Fruit fly (Drosophila melanogaster): Measurements from ENCODE around the gene CG14855.

CG14855 gene

DNA sequence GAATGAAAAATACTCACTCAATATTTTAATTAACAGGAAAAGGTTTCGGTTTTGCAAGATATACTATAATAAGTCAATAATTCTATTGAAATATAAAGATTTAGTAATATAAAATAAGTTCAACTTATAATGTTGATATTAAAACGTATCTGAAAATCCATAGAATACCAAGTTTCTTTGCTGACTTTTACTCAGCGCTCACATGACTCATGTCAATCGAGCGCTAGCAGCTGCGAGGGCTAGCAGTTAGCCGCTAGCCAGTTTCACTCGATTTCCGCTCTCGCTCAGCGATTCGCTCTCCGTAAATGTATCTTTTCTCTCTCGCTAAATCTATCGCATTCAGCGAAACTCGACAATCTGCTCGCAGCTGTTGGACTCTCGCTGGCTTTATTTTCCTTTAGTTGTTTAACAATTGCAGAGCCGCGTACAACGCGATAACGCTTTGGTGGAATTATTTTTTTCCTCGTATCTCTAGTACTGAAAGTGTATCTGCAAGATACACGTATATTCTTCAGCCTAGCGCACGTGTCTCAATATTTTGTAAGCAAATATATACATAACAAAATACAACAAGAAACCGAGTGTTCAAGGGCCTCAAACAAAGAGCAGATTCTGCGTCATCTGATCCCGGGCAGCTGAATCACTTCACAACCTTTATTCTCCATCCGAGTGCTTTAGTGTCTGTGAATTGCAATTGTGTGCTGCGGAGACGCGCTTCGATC is 46.9 kb upstream of the CG14855 start (continued):
- TF ChIP-seq gsb (GFP tag; IDR thresholded peaks at IDR 0.05) = no peak
- peak; percentile 11 for TF ChIP-seq tup (GFP tag; optimal IDR thresholded peaks at IDR 0.05)
- TF ChIP-seq bcd (GFP tag; optimal IDR thresholded peaks at IDR 0.05) = peak; percentile 54
- TF ChIP-seq CG11093 (GFP tag; IDR thresholded peaks at IDR 0.05) = no peak
- peak; percentile 75 for TF ChIP-seq unpg (GFP tag; optimal IDR thresholded peaks at IDR 0.05)
- TF ChIP-seq hbn (GFP tag; IDR thresholded peaks at IDR 0.05; ENCODE audit: partially characterized antibody) = no peak; the same call in 1 of the 2 replicates
- TF ChIP-seq CG14014 (GFP tag; IDR thresholded peaks at IDR 0.05) = peak; percentile 64; the same call in 1 of the 2 replicates
- TF ChIP-seq CG7372 (GFP tag; IDR thresholded peaks at IDR 0.05) = no peak
- peak; percentile 67 for TF ChIP-seq ash1 (GFP tag; optimal IDR thresholded peaks at IDR 0.05)
- TF ChIP-seq ken (GFP tag; IDR thresholded peaks at IDR 0.05) = peak; percentile 32; the same call in 1 of the 3 replicates
- peak; percentile 49 for TF ChIP-seq Atf-2 (GFP tag; optimal IDR thresholded peaks at IDR 0.05)
- peak; percentile 92 for TF ChIP-seq yki (optimal IDR thresholded peaks at IDR 0.05)
- TF ChIP-seq CG12299 (tag; optimal IDR thresholded peaks at IDR 0.05) = peak; percentile 89
- TF ChIP-seq fd96Cb (tag; optimal IDR thresholded peaks at IDR 0.05) = peak; percentile 14
- TF ChIP-seq row (GFP tag; IDR thresholded peaks at IDR 0.05) = no peak; the same call in 2 of the 3 replicates
- TF ChIP-seq pb (GFP tag; optimal IDR thresholded peaks at IDR 0.05) = peak; percentile 16
- TF ChIP-seq CG16815 (GFP tag; optimal IDR thresholded peaks at IDR 0.05) = no peak
- TF ChIP-seq CG34422 (GFP tag; IDR thresholded peaks at IDR 0.05) = peak; percentile 61; the same call in 1 of the 3 replicates
- no peak for TF ChIP-seq Ada2b (GFP tag; IDR thresholded peaks at IDR 0.05)
- TF ChIP-seq CG2120 (GFP tag; optimal IDR thresholded peaks at IDR 0.05) = peak; percentile 49
- TF ChIP-seq CG10654 (GFP tag; optimal IDR thresholded peaks at IDR 0.05) = peak; percentile 6
- TF ChIP-seq inv (GFP tag; IDR thresholded peaks at IDR 0.05; ENCODE audit: partially characterized antibody) = no peak
- TF ChIP-seq dati (GFP tag; IDR thresholded peaks at IDR 0.05) = no peak
- peak; percentile 23 for TF ChIP-seq repo (GFP tag; optimal IDR thresholded peaks at IDR 0.05)
- peak in 1 of 3 experiments; percentile 66 for TF ChIP-seq lola (GFP tag; optimal IDR thresholded peaks at IDR 0.05)
- TF ChIP-seq CG17802 (tag; optimal IDR thresholded peaks at IDR 0.05) = peak; percentile 1
- TF ChIP-seq CG15073 (GFP tag; optimal IDR thresholded peaks at IDR 0.05) = no peak
- peak; percentile 63 for TF ChIP-seq CG4854 (GFP tag; optimal IDR thresholded peaks at IDR 0.05)
- TF ChIP-seq CG10979 (tag; optimal IDR thresholded peaks at IDR 0.05) = peak; percentile 57
- TF ChIP-seq CG17328 (GFP tag; IDR thresholded peaks at IDR 0.05) = peak; percentile 68
- TF ChIP-seq eyg (GFP tag; optimal IDR thresholded peaks at IDR 0.05) = peak; percentile 74
- TF ChIP-seq corto (GFP tag; optimal IDR thresholded peaks at IDR 0.05) = peak; percentile 7
- TF ChIP-seq dm (GFP tag; optimal IDR thresholded peaks at IDR 0.05) = peak; percentile 35
- TF ChIP-seq Asciz (GFP tag; optimal IDR thresholded peaks at IDR 0.05) = peak; percentile 85
- peak; percentile 72 for TF ChIP-seq Sox100B (GFP tag; optimal IDR thresholded peaks at IDR 0.05)
- peak; percentile 67; the same call in 1 of the 2 replicates for TF ChIP-seq ato (GFP tag; IDR thresholded peaks at IDR 0.05; ENCODE audit: partially characterized antibody)
- peak; percentile 83 for TF ChIP-seq CG15601 (tag; optimal IDR thresholded peaks at IDR 0.05)
- TF ChIP-seq CG7745 (tag; optimal IDR thresholded peaks at IDR 0.05) = peak; percentile 32
- TF ChIP-seq hth (optimal IDR thresholded peaks at IDR 0.05) = no peak
- peak; percentile 45 for TF ChIP-seq CG12155 (GFP tag; optimal IDR thresholded peaks at IDR 0.05)
- peak; percentile 48 for TF ChIP-seq Nf-YC (tag; optimal IDR thresholded peaks at IDR 0.05)
- peak; percentile 38 for TF ChIP-seq emc (GFP tag; optimal IDR thresholded peaks at IDR 0.05)
- peak; percentile 35 for TF ChIP-seq CG5245 (GFP tag; optimal IDR thresholded peaks at IDR 0.05)
- peak; percentile 11 to 85 for TF ChIP-seq Pdp1 (GFP tag; optimal IDR thresholded peaks at IDR 0.05)
- TF ChIP-seq aop (GFP tag; IDR thresholded peaks at IDR 0.05) = peak; percentile 61; the same call in 1 of the 2 replicates
- TF ChIP-seq chif (GFP tag; optimal IDR thresholded peaks at IDR 0.05) = peak in 1 of 2 experiments; percentile 32
- TF ChIP-seq mld (GFP tag; IDR thresholded peaks at IDR 0.05; ENCODE audit: partially characterized antibody) = peak; percentile 75; the same call in 2 of the 3 replicates
- peak; percentile 48 for TF ChIP-seq stwl (tag; optimal IDR thresholded peaks at IDR 0.05)
- no peak for TF ChIP-seq Ravus (GFP tag; IDR thresholded peaks at IDR 0.05)
